Worm (Caenorhabditis elegans): ENCODE measurements around the gene K02E7.4.

The K02E7.4 gene

DNA sequence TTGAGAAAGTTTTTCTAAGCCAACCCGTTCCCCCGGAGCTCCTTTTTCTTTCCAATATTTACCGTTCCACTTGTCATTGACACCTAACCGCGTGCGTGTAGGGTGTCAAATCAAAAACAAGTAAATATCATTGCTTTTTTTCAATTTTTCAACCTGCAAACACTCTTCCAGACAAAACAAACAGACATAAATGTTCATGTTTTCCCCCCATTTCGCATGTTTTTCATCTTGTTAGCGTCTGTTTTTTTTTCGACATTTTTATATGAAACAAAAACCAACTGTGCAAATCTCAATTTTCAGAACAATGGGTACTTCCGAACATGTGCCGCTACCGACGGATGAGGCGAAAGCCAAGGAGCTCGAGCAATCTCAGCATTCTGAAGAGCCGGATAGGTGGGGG is 19.5 kb downstream of the K02E7.4 start, which contains the start of gene snf-3:
TSS of gene snf-3 (plus strand) at position 301 of the 400 bp plus-strand sequence.
- TF ChIP-seq scrt-1 (GFP tag; IDR thresholded peaks at IDR 0.05) (no peak), hnd-1 (tag; optimal IDR thresholded peaks at IDR 0.05) (no peak), aly-1 (tag; optimal IDR thresholded peaks at IDR 0.05) (no peak), pes-1 (GFP tag; IDR thresholded peaks at IDR 0.05) (no peak), hmg-4 (GFP tag; optimal IDR thresholded peaks at IDR 0.05) (no peak), hmbx-1 (tag; optimal IDR thresholded peaks at IDR 0.05) (no peak), ceh-13 (GFP tag; optimal IDR thresholded peaks at IDR 0.05) (no peak)

DNA sequence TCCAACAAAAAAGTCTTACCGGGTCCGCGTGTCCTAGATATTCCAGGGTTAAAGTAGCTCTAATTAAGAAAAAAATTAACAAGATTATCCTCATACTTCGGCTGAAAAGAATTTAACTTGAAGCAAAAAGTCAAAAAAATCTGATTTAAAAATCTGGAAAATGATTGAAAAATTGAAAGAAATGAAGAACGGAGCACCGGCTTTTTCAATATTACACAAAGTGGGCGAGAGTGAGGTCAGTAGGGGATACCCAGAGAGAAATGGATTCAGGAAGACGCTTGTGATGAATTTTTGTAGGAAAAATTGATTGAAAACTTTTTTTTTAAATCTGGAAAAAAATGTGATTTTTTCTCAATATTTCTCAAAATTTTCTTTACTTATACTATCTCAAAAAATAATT is 28.5 kb downstream of the K02E7.4 start, which contains the start of gene pho-14:
TSS of gene pho-14 (minus strand) at position 101 of the 400 bp plus-strand sequence.
- no peak for TF ChIP-seq tbx-37 (GFP tag; conservative IDR thresholded peaks at IDR 0.05)
- no peak for TF ChIP-seq ceh-36 (tag; optimal IDR thresholded peaks at IDR 0.05)
- TF ChIP-seq F13C5.2 (tag; optimal IDR thresholded peaks at IDR 0.05) = no peak
- TF ChIP-seq hmbx-1 (tag; optimal IDR thresholded peaks at IDR 0.05) = no peak
- no peak for TF ChIP-seq tra-4 (tag; optimal IDR thresholded peaks at IDR 0.05)
- no peak for TF ChIP-seq sea-1 (GFP tag; conservative IDR thresholded peaks at IDR 0.05)
- TF ChIP-seq flt-1 (GFP tag; IDR thresholded peaks at IDR 0.05) = no peak
- TF ChIP-seq hmg-4 (GFP tag; optimal IDR thresholded peaks at IDR 0.05) = no peak
- no peak for TF ChIP-seq ama-1 (optimal IDR thresholded peaks at IDR 0.05)
- TF ChIP-seq aly-1 (tag; optimal IDR thresholded peaks at IDR 0.05) = no peak

ce11 chrII:1101413-1101812 is 29.2 kb downstream of the K02E7.4 start:
- TF ChIP-seq aly-1 (tag; optimal IDR thresholded peaks at IDR 0.05) = no peak

- TF ChIP-seq hmbx-1 (tag; optimal IDR thresholded peaks at IDR 0.05) (no peak), ceh-13 (GFP tag; optimal IDR thresholded peaks at IDR 0.05) (no peak), sea-1 (GFP tag; conservative IDR thresholded peaks at IDR 0.05) (no peak), flt-1 (GFP tag; IDR thresholded peaks at IDR 0.05) (no peak), tra-4 (tag; optimal IDR thresholded peaks at IDR 0.05) (no peak), F13C5.2 (tag; optimal IDR thresholded peaks at IDR 0.05) (no peak), aly-1 (tag; optimal IDR thresholded peaks at IDR 0.05) (no peak), hnd-1 (tag; optimal IDR thresholded peaks at IDR 0.05) (no peak), tbx-37 (GFP tag; conservative IDR thresholded peaks at IDR 0.05) (no peak), ceh-36 (tag; optimal IDR thresholded peaks at IDR 0.05) (no peak), scrt-1 (GFP tag; IDR thresholded peaks at IDR 0.05) (no peak), ets-7 (tag; optimal IDR thresholded peaks at IDR 0.05) (no peak)
Observed at ce11 chrII:1102209-1102608, 30.0 kb downstream of the K02E7.4 start.

DNA sequence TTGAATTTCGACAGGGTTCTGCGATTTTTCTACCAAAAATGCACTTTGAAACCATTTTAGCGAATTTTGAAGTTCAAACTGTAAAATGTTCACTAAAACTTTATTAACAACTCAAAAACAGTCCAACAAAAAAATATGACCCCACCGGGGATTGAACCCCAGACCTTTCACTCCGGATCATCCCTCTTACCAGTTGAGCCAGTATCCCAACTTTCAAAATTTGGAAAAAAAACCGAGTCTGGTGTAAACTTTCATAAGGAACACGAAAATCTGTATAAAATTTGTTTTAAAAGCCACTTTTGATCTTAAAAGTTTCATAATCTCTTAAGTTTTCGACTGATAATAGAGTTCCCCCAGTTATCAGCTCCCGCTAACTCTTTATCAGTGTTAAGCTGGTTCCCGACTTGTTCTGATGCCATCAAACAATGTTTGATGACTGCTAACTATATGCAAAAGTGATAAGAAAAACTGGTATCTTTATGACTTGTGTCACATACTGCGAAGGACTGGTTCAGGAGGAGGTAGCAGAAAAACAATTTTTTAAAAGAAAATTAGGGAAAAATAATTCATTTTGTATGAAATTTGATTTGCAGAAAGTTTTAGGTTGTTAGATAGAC is 31.4 kb downstream of the K02E7.4 start:
- TF ChIP-seq ceh-13 (GFP tag; optimal IDR thresholded peaks at IDR 0.05) (no peak), B0310.2 (tag; optimal IDR thresholded peaks at IDR 0.05) (no peak), ama-1 (optimal IDR thresholded peaks at IDR 0.05) (no peak), pes-1 (GFP tag; IDR thresholded peaks at IDR 0.05) (no peak), tra-4 (tag; optimal IDR thresholded peaks at IDR 0.05) (no peak), tbx-11 (GFP tag; IDR thresholded peaks at IDR 0.05) (no peak), ceh-36 (tag; optimal IDR thresholded peaks at IDR 0.05) (no peak), hnd-1 (tag; optimal IDR thresholded peaks at IDR 0.05) (no peak), sea-1 (GFP tag; conservative IDR thresholded peaks at IDR 0.05) (no peak), hmg-4 (GFP tag; optimal IDR thresholded peaks at IDR 0.05) (no peak), ets-7 (tag; optimal IDR thresholded peaks at IDR 0.05) (no peak), scrt-1 (GFP tag; IDR thresholded peaks at IDR 0.05) (no peak), F13C5.2 (tag; optimal IDR thresholded peaks at IDR 0.05) (no peak), tbx-37 (GFP tag; conservative IDR thresholded peaks at IDR 0.05) (no peak), flt-1 (GFP tag; IDR thresholded peaks at IDR 0.05) (no peak), hmbx-1 (tag; optimal IDR thresholded peaks at IDR 0.05) (no peak), aly-1 (tag; optimal IDR thresholded peaks at IDR 0.05) (no peak)

DNA sequence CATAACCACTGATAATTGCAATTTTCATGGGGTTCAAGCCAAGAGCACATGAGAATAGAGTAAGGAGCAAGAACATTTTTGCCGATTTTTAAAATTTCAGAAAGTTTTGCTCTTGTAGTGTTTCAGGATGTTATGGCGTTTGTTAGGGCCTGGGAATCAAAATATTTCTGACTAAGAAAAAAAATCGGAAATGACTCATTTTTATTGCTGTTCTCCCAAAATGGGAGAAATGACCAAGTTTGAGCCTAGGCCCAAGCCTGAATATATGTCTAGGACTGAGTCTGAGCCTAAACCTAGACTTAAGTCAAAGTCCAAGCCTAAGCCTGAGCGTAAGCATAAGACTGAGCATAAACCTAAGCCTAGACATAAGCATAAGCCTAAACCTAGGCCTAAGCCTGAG is 32.2 kb downstream of the K02E7.4 start, which contains the start of gene T13B5.9:
TSS of gene T13B5.9 (minus strand) at position 101 of the 400 bp plus-strand sequence.
- no peak for TF ChIP-seq B0310.2 (tag; optimal IDR thresholded peaks at IDR 0.05)

DNA sequence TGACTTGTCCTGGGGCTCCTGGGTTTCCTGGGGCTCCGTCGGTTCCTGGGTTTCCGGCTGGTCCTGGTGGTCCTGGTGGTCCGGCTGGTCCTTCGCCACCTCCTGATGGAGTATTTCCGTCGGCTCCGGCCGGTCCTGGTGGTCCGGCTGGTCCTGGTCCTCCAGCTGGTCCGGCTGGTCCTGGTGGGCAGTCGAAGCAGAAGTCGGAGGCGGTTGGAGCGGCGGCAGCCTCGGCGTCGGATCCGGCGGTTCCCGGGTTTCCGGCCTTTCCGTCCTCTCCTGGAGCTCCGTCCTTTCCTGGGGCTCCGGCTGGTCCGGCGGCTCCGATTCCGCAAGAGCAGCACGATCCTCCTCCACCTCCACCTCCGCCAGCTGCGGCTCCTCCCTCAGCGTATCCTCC is 33.1 kb downstream of the K02E7.4 start:
- TF ChIP-seq pes-1 (GFP tag; IDR thresholded peaks at IDR 0.05) (no peak), tra-4 (tag; optimal IDR thresholded peaks at IDR 0.05) (no peak), ceh-13 (GFP tag; optimal IDR thresholded peaks at IDR 0.05) (no peak), B0310.2 (tag; optimal IDR thresholded peaks at IDR 0.05) (no peak), ets-7 (tag; optimal IDR thresholded peaks at IDR 0.05) (no peak), ama-1 (optimal IDR thresholded peaks at IDR 0.05) (no peak), hnd-1 (tag; optimal IDR thresholded peaks at IDR 0.05) (no peak), flt-1 (GFP tag; IDR thresholded peaks at IDR 0.05) (no peak)

DNA sequence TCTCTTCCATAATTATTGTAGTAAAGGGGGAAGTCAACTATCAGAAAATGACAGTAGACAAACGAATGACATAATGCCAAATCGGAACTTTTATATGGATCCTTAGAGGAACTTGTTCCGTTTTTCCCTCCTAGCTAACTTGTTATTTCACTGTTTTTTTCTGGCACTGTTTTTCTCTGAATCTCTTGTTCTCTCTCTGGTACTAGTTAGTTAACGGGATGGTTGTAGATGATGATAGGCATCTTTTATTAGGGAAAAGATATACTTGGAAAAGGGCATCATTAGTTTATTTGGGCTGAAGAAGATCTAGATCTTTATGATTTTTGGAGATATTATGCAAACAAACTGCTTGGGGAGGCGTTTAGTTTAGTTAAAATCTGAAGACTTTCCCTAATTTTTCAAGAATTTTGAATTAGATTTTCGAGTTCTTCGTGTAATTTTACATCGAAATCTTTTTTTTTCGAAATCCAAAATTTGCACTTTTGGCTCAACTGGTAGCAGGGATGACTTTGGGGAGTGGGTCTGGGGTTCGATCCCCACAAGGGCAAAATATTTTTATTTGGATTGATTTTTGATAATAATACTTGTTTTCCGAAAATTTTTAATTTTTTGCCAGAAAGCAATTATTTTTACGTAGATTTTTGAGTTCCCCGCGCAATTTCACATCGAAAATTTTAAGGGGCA is 34.9 kb downstream of the K02E7.4 start, which contains the start of gene col-40:
TSS of gene col-40 (minus strand) at position 51 of the 684 bp plus-strand sequence.
- no peak for TF ChIP-seq hmg-4 (GFP tag; optimal IDR thresholded peaks at IDR 0.05)
- TF ChIP-seq hnd-1 (tag; optimal IDR thresholded peaks at IDR 0.05) = no peak
- TF ChIP-seq tra-4 (tag; optimal IDR thresholded peaks at IDR 0.05) = no peak
- no peak for TF ChIP-seq sea-1 (GFP tag; conservative IDR thresholded peaks at IDR 0.05)
- TF ChIP-seq ceh-13 (GFP tag; optimal IDR thresholded peaks at IDR 0.05) = no peak
- TF ChIP-seq scrt-1 (GFP tag; IDR thresholded peaks at IDR 0.05) = no peak
- no peak for TF ChIP-seq ceh-36 (tag; optimal IDR thresholded peaks at IDR 0.05)
- no peak for TF ChIP-seq aly-1 (tag; optimal IDR thresholded peaks at IDR 0.05)
- no peak for TF ChIP-seq hmbx-1 (tag; optimal IDR thresholded peaks at IDR 0.05)
- no peak for TF ChIP-seq pes-1 (GFP tag; IDR thresholded peaks at IDR 0.05)
- no peak for TF ChIP-seq ama-1 (optimal IDR thresholded peaks at IDR 0.05)
